Worm (Caenorhabditis elegans): Measurements from ENCODE around the gene ska-3.

The ska-3 gene

DNA sequence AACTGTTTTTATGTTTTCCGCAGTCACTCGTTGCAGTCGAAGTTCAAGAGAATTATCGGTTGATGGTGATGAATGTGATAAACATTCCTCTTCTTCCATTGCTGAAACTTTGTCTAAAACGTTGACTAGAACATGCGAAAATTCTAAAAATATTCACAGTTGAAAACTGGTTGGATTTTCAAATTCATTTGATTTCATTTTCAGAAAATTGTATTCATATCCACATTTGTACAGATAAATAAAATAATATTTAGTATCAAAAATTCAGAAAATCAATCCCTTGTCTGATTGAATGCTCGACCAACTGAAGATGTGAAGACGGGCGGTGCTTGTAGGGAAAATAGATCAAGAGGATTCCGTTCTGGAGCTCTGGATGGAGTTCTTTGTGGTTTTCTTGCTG is 1.0 kb downstream of the ska-3 start, which contains the start of gene F54E7.9:
TSS of gene F54E7.9 (minus strand) at position 101 of the 400 bp plus-strand sequence.
- no peak for TF ChIP-seq unc-62 (GFP tag; optimal IDR thresholded peaks at IDR 0.05)

ce11 chrIII:5675384-5675984 is 3.3 kb downstream of the ska-3 start:
- no peak for TF ChIP-seq unc-62 (GFP tag; optimal IDR thresholded peaks at IDR 0.05)

DNA sequence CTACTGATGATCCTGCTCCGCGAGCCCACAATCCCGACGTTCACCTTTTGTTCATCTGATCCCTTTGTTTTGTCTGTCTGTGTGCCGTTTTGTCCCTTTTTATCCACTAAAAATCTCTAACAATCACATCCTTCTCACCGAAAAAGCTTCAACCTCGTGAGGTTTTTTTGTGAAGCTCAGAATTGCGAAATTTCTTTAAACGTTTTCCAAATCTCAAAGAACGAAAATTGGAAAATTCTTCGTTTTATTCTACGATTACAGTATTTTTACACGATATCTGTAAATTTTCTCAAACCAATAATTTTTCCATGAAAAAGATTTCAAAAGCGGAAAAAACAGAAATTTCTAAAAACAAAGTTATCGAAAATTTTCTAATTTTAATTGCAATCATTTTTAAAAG is 4.6 kb downstream of the ska-3 start:
- no peak for TF ChIP-seq unc-62 (GFP tag; optimal IDR thresholded peaks at IDR 0.05)

ce11 chrIII:5667952-5668489 is 10.8 kb downstream of the ska-3 start:
- no peak for TF ChIP-seq unc-62 (GFP tag; optimal IDR thresholded peaks at IDR 0.05)

- TF ChIP-seq unc-62 (GFP tag; optimal IDR thresholded peaks at IDR 0.05), result no peak
Observed at ce11 chrIII:5665710-5666109, 13.1 kb downstream of the ska-3 start.

- no peak for TF ChIP-seq unc-62 (GFP tag; optimal IDR thresholded peaks at IDR 0.05)
Observed at ce11 chrIII:5665278-5665677, 13.5 kb downstream of the ska-3 start.

- TF ChIP-seq unc-62 (GFP tag; optimal IDR thresholded peaks at IDR 0.05), result no peak
Observed at ce11 chrIII:5663933-5664332, 14.9 kb downstream of the ska-3 start, which contains the start of gene par-3. TSS of gene par-3 (plus strand) at chrIII:5664233.

DNA sequence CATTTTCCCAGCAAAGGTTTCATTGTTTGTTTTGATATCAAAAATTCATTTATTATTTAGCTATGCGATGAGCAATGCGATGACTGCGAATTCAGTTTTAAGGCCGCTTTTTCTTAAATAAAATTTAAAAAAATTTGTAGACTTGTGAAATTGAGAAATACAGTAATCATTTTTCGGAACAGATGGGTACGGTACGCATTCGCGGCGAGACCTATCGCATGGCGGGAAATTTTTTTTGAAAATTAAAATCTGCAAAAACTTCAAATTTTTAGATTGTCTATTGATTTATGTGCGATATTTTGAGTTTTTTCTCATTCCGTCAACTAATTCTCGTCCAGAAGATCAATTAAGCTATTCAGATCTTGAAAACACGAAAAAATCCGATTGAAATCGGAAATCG is 15.3 kb downstream of the ska-3 start:
- TF ChIP-seq unc-62 (GFP tag; optimal IDR thresholded peaks at IDR 0.05), result no peak

DNA sequence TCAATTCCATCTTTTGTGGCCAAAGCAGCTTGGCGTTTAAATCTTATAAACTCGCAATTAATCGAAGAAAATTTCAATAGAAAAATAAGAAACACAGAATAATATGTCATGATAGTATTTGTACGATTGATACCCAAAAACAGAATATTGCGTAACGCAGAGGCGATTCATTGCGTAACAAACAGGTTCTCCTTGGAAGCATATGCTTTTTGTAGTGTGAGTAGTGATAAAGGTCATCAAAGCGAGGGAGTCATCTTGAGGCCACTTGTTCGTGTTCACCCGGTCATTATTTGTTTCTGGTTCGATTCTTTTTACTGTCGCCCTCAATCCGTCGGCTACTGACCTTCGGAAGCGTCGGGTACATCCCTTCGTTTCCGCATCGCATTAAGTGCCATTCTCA is 17.8 kb downstream of the ska-3 start, which contains the start of gene F54E7.6:
TSS of gene F54E7.6 (minus strand) at position 110 of the 400 bp plus-strand sequence.
- no peak for TF ChIP-seq unc-62 (GFP tag; optimal IDR thresholded peaks at IDR 0.05)

- TF ChIP-seq unc-62 (GFP tag; optimal IDR thresholded peaks at IDR 0.05), result no peak
Observed at ce11 chrIII:5656941-5657340, 21.9 kb downstream of the ska-3 start, which contains the start of gene sdz-21. TSS of gene sdz-21 (minus strand) at chrIII:5657041.

- TF ChIP-seq unc-62 (GFP tag; optimal IDR thresholded peaks at IDR 0.05), result no peak
Observed at ce11 chrIII:5653692-5654105, 25.1 kb downstream of the ska-3 start.

DNA sequence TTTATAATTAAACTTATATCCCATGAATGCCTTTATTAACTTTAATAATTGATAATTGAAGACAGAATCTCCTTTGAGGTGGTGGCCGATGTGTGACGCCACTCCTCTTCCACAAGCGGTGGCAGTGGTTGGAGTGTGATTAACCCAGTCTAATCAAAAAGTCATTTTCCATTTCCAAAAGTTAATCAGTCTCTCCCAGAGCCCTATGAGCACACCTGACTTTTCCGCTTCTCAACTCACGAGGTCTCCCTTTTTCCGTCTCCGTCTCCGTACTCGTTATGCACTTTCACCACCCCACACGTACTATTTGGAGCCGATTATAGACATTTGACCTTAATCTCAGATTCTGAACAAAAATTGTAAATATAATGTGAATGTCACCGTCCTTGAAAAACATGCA is 36.1 kb downstream of the ska-3 start:
- TF ChIP-seq unc-62 (GFP tag; optimal IDR thresholded peaks at IDR 0.05), result no peak

- TF ChIP-seq unc-62 (GFP tag; optimal IDR thresholded peaks at IDR 0.05), result no peak
Observed at ce11 chrIII:5639893-5640292, 38.9 kb downstream of the ska-3 start.

DNA sequence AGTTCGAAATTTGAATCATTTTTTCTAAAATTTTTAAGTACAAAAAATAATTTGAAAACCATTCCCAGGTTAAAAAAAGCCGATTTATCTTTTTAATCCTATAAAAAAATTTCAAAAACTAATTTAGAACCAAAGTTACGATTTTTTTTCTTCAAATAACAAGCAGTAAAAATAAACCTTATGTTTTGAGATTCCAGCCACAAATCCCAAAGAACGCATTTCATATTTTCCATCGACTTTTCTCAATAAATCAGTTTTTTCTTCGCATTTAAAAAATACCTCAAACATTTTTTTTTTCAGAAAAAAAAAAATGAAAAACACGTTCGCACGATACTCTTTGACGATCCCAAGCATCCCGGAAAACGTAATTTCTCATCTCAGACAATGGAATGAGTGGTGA is 43.6 kb downstream of the ska-3 start, which contains the start of gene ckk-1:
TSS of gene ckk-1 (plus strand) at position 301 of the 400 bp plus-strand sequence.
- no peak for TF ChIP-seq unc-62 (GFP tag; optimal IDR thresholded peaks at IDR 0.05)

- no peak for TF ChIP-seq unc-62 (GFP tag; optimal IDR thresholded peaks at IDR 0.05)
Observed at ce11 chrIII:5634509-5634908, 44.3 kb downstream of the ska-3 start.

DNA sequence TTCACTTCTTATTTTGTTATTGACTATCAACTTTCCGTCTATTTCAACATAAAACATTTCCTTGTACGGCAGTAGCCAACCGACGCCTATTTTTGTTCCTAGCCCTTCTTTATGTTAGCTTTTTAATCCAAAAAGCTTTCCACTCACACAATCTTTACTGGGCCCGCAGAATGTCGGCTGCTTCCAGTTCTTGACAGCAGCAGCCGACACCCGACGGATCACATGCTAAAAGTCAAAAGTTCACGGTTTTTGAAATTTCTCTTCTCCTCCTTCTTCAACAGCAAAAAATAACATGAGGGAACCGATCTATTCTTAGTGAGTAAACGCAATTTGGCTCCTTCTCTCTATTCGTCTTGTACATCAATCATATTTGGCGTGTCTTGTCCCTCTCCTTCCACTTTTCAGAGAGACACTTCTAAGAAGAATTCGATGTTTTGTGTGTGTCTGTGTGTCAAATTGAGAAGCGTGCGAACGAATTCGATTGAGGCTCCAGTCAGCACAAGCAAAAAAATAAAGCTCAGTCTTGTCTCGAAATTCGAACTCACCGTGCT is 46.3 kb downstream of the ska-3 start:
- no peak for TF ChIP-seq unc-62 (GFP tag; optimal IDR thresholded peaks at IDR 0.05)

ce11 chrIII:5630350-5630749 is 48.5 kb downstream of the ska-3 start:
- TF ChIP-seq unc-62 (GFP tag; optimal IDR thresholded peaks at IDR 0.05), result no peak
